Worm (Caenorhabditis elegans) whole organism, L1 larva: ENCODE data around the gene srj-11.
A peak's percentile ranks its signal among the peaks of the same experiment; 100 is the strongest.

Experiments used
- C34B4.2 ChIP-seq: sonication (generic microtip); optimal IDR thresholded peaks from 2 replicates; lab custom pipeline; 2017; ENCODE audit warnings: mild to moderate bottlenecking, missing genetic modification characterization, missing compliant biosample characterization
- aha-1 ChIP-seq: fragments of 150-350 bp; optimal IDR thresholded peaks from 2 replicates; lab custom pipeline; 2014; ENCODE audit warnings: missing biosample characterization, missing genetic modification characterization
- alr-1 ChIP-seq: fragments of 200-800 bp; sonication (Bioruptor generic); optimal IDR thresholded peaks from 2 replicates; lab custom pipeline; 2018; ENCODE audit warnings: borderline replicate concordance, mild to moderate bottlenecking, missing genetic modification characterization, missing compliant biosample characterization
- ceh-63 ChIP-seq: fragments of 200-800 bp; sonication (Bioruptor generic); optimal IDR thresholded peaks from 2 replicates; lab custom pipeline; 2018; ENCODE audit warnings: mild to moderate bottlenecking, missing genetic modification characterization, missing compliant biosample characterization
- ceh-8 ChIP-seq: fragments of 200-800 bp; sonication (Bioruptor generic); optimal IDR thresholded peaks from 2 replicates; lab custom pipeline; 2018; ENCODE audit warnings: mild to moderate bottlenecking, missing genetic modification characterization, moderate library complexity, missing compliant biosample characterization
- ceh-90 ChIP-seq: sonication (generic microtip); optimal IDR thresholded peaks from 2 replicates; lab custom pipeline; 2016; ENCODE audit warnings: missing genetic modification characterization, missing compliant biosample characterization
- ces-1 ChIP-seq: fragments of 150-350 bp; optimal IDR thresholded peaks from 2 replicates; lab custom pipeline; 2014; ENCODE audit warnings: missing biosample characterization, missing genetic modification reagents, missing genetic modification characterization
- dpl-1 ChIP-seq, 3 experiments: fragments of 150-350 bp in 2 of 3; sonication (generic microtip) in 1 of 3; optimal IDR thresholded peaks; 2 replicates each; lab custom pipeline; 2014 to 2017; ENCODE audit warnings: missing biosample characterization in 3 of 3, missing genetic modification characterization in 3 of 3, missing genetic modification reagents in 3 of 3
- dsc-1 ChIP-seq: sonication (generic microtip); optimal IDR thresholded peaks from 2 replicates; lab custom pipeline; 2016; ENCODE audit warnings: mild to moderate bottlenecking, missing genetic modification characterization, missing compliant biosample characterization
- efl-1 ChIP-seq, 4 experiments: fragments of 150-350 bp; optimal IDR thresholded peaks in 3 of 4; peaks in 1 of 4; 1 replicate in 1 of 4; 2 replicates in 3 of 4; lab custom pipeline; 2014; ENCODE audit warnings: missing biosample characterization in 2 of 4, missing genetic modification characterization in 2 of 4, missing genetic modification reagents in 2 of 4
- efl-3 ChIP-seq: fragments of 200-800 bp; sonication (Bioruptor generic); optimal IDR thresholded peaks from 2 replicates; lab custom pipeline; 2018; ENCODE audit warnings: mild to moderate bottlenecking, missing genetic modification characterization, missing compliant biosample characterization
- egl-13 ChIP-seq: sonication (generic microtip); optimal IDR thresholded peaks from 2 replicates; lab custom pipeline; 2016; ENCODE audit warnings: missing genotype, missing genetic modification reagents, missing genetic modification characterization, missing compliant biosample characterization
- elt-2 ChIP-seq: sonication (generic microtip); optimal IDR thresholded peaks from 2 replicates; lab custom pipeline; 2016; ENCODE audit warnings: missing genetic modification characterization, mild to moderate bottlenecking, inconsistent platforms, missing compliant biosample characterization, missing genetic modification reagents
- elt-3 ChIP-seq, 6 experiments: fragments of 150-350 bp in 1 of 6; sonication (generic microtip); optimal IDR thresholded peaks; 2 replicates each; lab custom pipeline; 2017 to 2018; ENCODE audit warnings: missing biosample characterization in 6 of 6, missing genetic modification characterization in 6 of 6, inconsistent platforms in 1 of 6
- ets-5 ChIP-seq: fragments of 200-800 bp; sonication (Bioruptor generic); IDR thresholded peaks from 2 replicates; pipeline ENCODE4 v1.3.6; 2022; ENCODE audit warnings: missing genetic modification characterization, missing compliant biosample characterization
- fkh-10 ChIP-seq: sonication (generic microtip); optimal IDR thresholded peaks from 2 replicates; lab custom pipeline; 2017; ENCODE audit warnings: missing biosample characterization, missing genetic modification reagents, missing genetic modification characterization
- fkh-4 ChIP-seq: sonication (generic microtip); optimal IDR thresholded peaks from 2 replicates; lab custom pipeline; 2016; ENCODE audit warnings: missing compliant biosample characterization, missing genetic modification characterization, borderline replicate concordance
- fos-1 ChIP-seq: fragments of 150-350 bp; optimal IDR thresholded peaks from 2 replicates; lab custom pipeline; 2014; ENCODE audit warnings: missing biosample characterization, missing genetic modification characterization
- grh-1 ChIP-seq: fragments of 200-800 bp; sonication (Bioruptor generic); IDR thresholded peaks from 2 replicates; pipeline ENCODE4 v1.3.6; 2022; ENCODE audit warnings: missing genetic modification reagents, missing genetic modification characterization, missing compliant biosample characterization
- hlh-17 ChIP-seq: fragments of 200-800 bp; sonication (Bioruptor generic); optimal IDR thresholded peaks from 2 replicates; lab custom pipeline; 2018; ENCODE audit warnings: missing genetic modification characterization, mild to moderate bottlenecking, missing compliant biosample characterization, moderate library complexity, borderline replicate concordance
- irx-1 ChIP-seq: sonication (generic microtip); optimal IDR thresholded peaks from 2 replicates; lab custom pipeline; 2016; ENCODE audit warnings: missing genetic modification characterization, missing compliant biosample characterization
- jun-1 ChIP-seq: fragments of 150-350 bp; optimal IDR thresholded peaks from 2 replicates; lab custom pipeline; 2014; ENCODE audit warnings: missing biosample characterization, missing genetic modification reagents, missing genetic modification characterization
- lin-13 ChIP-seq: fragments of 150-350 bp; optimal IDR thresholded peaks from 2 replicates; lab custom pipeline; 2014; ENCODE audit warnings: missing biosample characterization, missing genetic modification reagents, missing genetic modification characterization
- lin-14 ChIP-seq: fragments of 200-800 bp; sonication (Bioruptor generic); optimal IDR thresholded peaks from 2 replicates; lab custom pipeline; 2018; ENCODE audit warnings: mild to moderate bottlenecking, missing genetic modification characterization, moderate library complexity, missing compliant biosample characterization
- lin-15B ChIP-seq: fragments of 150-350 bp; sonication (generic microtip); optimal IDR thresholded peaks from 3 replicates; lab custom pipeline; 2014; ENCODE audit warnings: missing biosample characterization, missing genetic modification characterization
- lir-3 ChIP-seq: sonication (generic microtip); optimal IDR thresholded peaks from 2 replicates; lab custom pipeline; 2016; ENCODE audit warnings: mild to moderate bottlenecking, missing genetic modification characterization, moderate library complexity, missing compliant biosample characterization; ENCODE audit not compliant: poor library complexity
- mab-9 ChIP-seq: fragments of 200-800 bp; sonication (Bioruptor generic); IDR thresholded peaks from 2 replicates; pipeline ENCODE4 v1.3.6; 2022; ENCODE audit warnings: missing genetic modification reagents, missing genetic modification characterization, missing compliant biosample characterization
- mdl-1 ChIP-seq, 2 experiments: fragments of 150-350 bp; optimal IDR thresholded peaks; 2 replicates each; lab custom pipeline; 2014 to 2017; ENCODE audit warnings: missing biosample characterization in 2 of 2, missing genetic modification characterization in 2 of 2, inconsistent platforms in 1 of 2
- nhr-11 ChIP-seq: fragments of 150-350 bp; optimal IDR thresholded peaks from 2 replicates; lab custom pipeline; 2014; ENCODE audit warnings: missing biosample characterization, missing genetic modification characterization
- nhr-12 ChIP-seq: sonication (generic microtip); optimal IDR thresholded peaks from 2 replicates; lab custom pipeline; 2017; ENCODE audit warnings: missing biosample characterization, missing genetic modification characterization
- nhr-19 ChIP-seq: fragments of 200-800 bp; sonication (Bioruptor generic); conservative IDR thresholded peaks from 2 replicates; pipeline ENCODE4 v1.3.6; 2022; ENCODE audit warnings: missing genetic modification characterization, missing compliant biosample characterization
- nhr-20 ChIP-seq: sonication (generic microtip); optimal IDR thresholded peaks from 2 replicates; lab custom pipeline; 2016; ENCODE audit warnings: mild to moderate bottlenecking, missing genetic modification characterization, missing compliant biosample characterization
- nhr-28 ChIP-seq: fragments of 150-350 bp; optimal IDR thresholded peaks from 2 replicates; lab custom pipeline; 2014; ENCODE audit warnings: missing biosample characterization, missing genetic modification characterization
- nhr-47 ChIP-seq: sonication (generic microtip); optimal IDR thresholded peaks from 2 replicates; lab custom pipeline; 2016; ENCODE audit warnings: mild to moderate bottlenecking, missing genetic modification characterization, moderate library complexity, missing compliant biosample characterization
- nhr-71 ChIP-seq: sonication (generic microtip); optimal IDR thresholded peaks from 2 replicates; lab custom pipeline; 2016; ENCODE audit warnings: mild to moderate bottlenecking, missing genetic modification characterization, moderate library complexity, missing compliant biosample characterization
- nhr-76 ChIP-seq: sonication (generic microtip); optimal IDR thresholded peaks from 2 replicates; lab custom pipeline; 2017; ENCODE audit warnings: missing biosample characterization, missing genetic modification characterization
- nhr-90 ChIP-seq: sonication (generic microtip); optimal IDR thresholded peaks from 2 replicates; lab custom pipeline; 2016; ENCODE audit warnings: mild to moderate bottlenecking, missing genetic modification characterization, missing compliant biosample characterization; ENCODE audit not compliant: poor library complexity
- rnt-1 ChIP-seq: sonication (generic microtip); optimal IDR thresholded peaks from 2 replicates; lab custom pipeline; 2016; ENCODE audit warnings: mild to moderate bottlenecking, missing genetic modification characterization, moderate library complexity, missing compliant biosample characterization
- skn-1 ChIP-seq: fragments of 150-350 bp; optimal IDR thresholded peaks from 2 replicates; lab custom pipeline; 2014; ENCODE audit warnings: missing biosample characterization, missing genetic modification characterization
- sox-4 ChIP-seq: sonication (generic microtip); optimal IDR thresholded peaks from 2 replicates; lab custom pipeline; 2016; ENCODE audit warnings: missing genetic modification characterization, missing compliant biosample characterization
- sup-37 ChIP-seq: fragments of 200-800 bp; sonication (Bioruptor generic); optimal IDR thresholded peaks from 2 replicates; lab custom pipeline; 2018; ENCODE audit warnings: mild to moderate bottlenecking, missing genetic modification characterization, missing compliant biosample characterization
- tbx-2 ChIP-seq: sonication (generic microtip); optimal IDR thresholded peaks from 2 replicates; lab custom pipeline; 2016; ENCODE audit warnings: missing genetic modification characterization, missing compliant biosample characterization
- unc-130 ChIP-seq: fragments of 150-350 bp; optimal IDR thresholded peaks from 2 replicates; lab custom pipeline; 2017; ENCODE audit warnings: missing biosample characterization, missing genetic modification characterization, inconsistent platforms
- unc-30 ChIP-seq: sonication (generic microtip); optimal IDR thresholded peaks from 2 replicates; lab custom pipeline; 2017; ENCODE audit warnings: missing biosample characterization, missing genetic modification characterization
- unc-86 ChIP-seq: sonication (generic microtip); optimal IDR thresholded peaks from 2 replicates; lab custom pipeline; 2016; ENCODE audit warnings: missing genetic modification characterization, missing compliant biosample characterization
- zip-4 ChIP-seq: fragments of 200-800 bp; sonication (Bioruptor generic); optimal IDR thresholded peaks from 2 replicates; lab custom pipeline; 2018; ENCODE audit warnings: mild to moderate bottlenecking, missing genetic modification characterization, moderate library complexity, missing compliant biosample characterization
- ztf-4 ChIP-seq: fragments of 150-350 bp; optimal IDR thresholded peaks from 2 replicates; lab custom pipeline; 2014; ENCODE audit warnings: missing biosample characterization, missing genetic modification characterization

srj-11 gene

DNA sequence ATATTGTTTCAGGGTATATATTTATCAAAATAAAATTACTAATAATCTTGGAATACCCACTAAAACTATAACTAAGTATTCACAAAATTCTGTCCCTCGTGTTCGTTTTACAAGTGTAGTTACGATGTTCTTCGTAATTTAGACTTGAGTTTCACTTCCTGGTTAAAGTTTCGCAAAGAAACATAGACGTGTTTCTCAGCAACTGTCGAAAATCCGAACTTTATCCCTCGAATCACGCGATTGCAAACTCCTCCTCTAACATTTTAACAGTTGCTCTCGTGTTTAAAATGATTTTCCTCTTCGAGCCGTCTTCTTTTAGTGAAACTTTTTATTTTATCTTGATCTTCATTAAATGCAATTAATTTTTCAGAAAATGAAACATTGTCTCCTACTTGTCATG, 38.8 kb downstream of the srj-11 start, which contains the start of gene T28A11.2:
Gene T28A11.2, plus strand, starts transcription at position 371 of the 400 bp plus-strand sequence.
- TF ChIP-seq irx-1 (tag; lab: Kevin White, UChicago) (no peak), nhr-47 (no peak), nhr-90 (tag; lab: Kevin White, UChicago) (no peak), efl-1 (optimal IDR thresholded peaks at IDR 0.05; lab: Kevin White, UChicago) (no peak), efl-1 (GFP tag; optimal IDR thresholded peaks at IDR 0.05 in 1 of 2; lab: Kevin White, UChicago) (peak in 1 of 2 experiments; percentile 53), ets-5 (GFP tag; lab: Robert Waterston, UW) (no peak), unc-130 (tag; lab: Kevin White, UChicago) (no peak), alr-1 (no peak), rnt-1 (tag; lab: Kevin White, UChicago) (peak; percentile 44), lin-13 (no peak), fos-1 (tag; lab: Kevin White, UChicago) (no peak), nhr-71 (tag; lab: Kevin White, UChicago) (peak; percentile 56), ceh-8 (GFP tag; lab: Kevin White, UChicago) (no peak), lin-14 (peak; percentile 42), ceh-90 (tag; lab: Kevin White, UChicago) (no peak), nhr-12 (tag; lab: Kevin White, UChicago) (no peak), lin-15B (tag; lab: Kevin White, UChicago) (no peak), aha-1 (no peak), egl-13 (no peak), nhr-19 (GFP tag; lab: Robert Waterston, UW) (peak; percentile 14; the same call in 1 of the 2 replicates), elt-2 (tag; lab: Kevin White, UChicago) (no peak), jun-1 (tag; lab: Kevin White, UChicago) (no peak), unc-30 (tag; lab: Kevin White, UChicago) (no peak), dsc-1 (tag; lab: Kevin White, UChicago) (no peak), sup-37 (GFP tag; lab: Kevin White, UChicago) (no peak), nhr-28 (tag; lab: Kevin White, UChicago) (no peak), mab-9 (GFP tag; lab: Robert Waterston, UW) (no peak), zip-4 (GFP tag; lab: Kevin White, UChicago) (no peak), dpl-1 (GFP tag; optimal IDR thresholded peaks at IDR 0.05; lab: Kevin White, UChicago) (no peak), tbx-2 (tag; lab: Kevin White, UChicago) (no peak), lir-3 (no peak), nhr-11 (tag; lab: Kevin White, UChicago) (no peak)

DNA sequence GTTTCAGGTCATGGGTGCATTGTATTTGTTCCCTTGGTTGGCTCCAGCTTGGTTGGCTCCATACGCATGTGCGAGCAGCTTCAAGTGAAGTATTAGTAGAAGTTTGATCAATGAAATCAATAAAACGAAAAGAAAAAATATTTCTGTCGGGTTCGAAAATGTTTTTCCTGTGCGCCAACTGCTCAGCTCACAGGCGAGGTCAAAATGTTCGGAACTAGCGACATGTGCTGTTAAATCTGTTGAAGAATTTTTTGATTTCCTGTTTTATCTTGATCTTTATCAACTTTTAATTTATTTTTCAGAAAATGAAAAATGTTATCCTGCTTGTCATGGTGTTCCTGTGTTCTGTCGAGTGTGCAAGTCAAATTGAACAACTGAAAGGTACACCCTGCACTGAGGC, 40.3 kb downstream of the srj-11 start, which contains the start of gene T28A11.25:
Gene T28A11.25, plus strand, starts transcription at position 301 of the 400 bp plus-strand sequence.
- TF ChIP-seq skn-1 (tag; lab: Kevin White, UChicago) = no peak
- peak; percentile 16 for TF ChIP-seq rnt-1 (tag; lab: Kevin White, UChicago)
- TF ChIP-seq elt-3 (tag; optimal IDR thresholded peaks at IDR 0.05; lab: Kevin White, UChicago) = no peak

DNA sequence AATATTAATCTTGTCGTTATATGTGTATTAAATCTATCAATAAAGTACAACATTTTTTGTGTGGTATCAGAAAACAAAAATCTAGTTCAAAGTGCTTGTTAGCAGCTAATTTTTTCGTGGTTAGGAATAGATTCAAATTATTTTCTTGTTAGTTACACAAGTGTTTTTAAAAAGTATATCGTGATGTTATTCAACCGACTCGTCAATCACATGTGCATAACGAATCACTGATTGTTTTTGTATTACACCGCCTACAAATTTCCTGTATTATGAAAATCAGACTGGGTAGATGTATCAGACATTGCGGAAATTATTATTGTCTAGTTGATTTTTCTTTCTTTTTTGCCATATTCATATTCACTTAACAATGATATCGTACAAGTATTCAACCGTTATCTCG, 41.7 kb downstream of the srj-11 start, which contains the start of gene str-64:
Gene str-64, plus strand, starts transcription at position 301 of the 400 bp plus-strand sequence.
- TF ChIP-seq ztf-4 (tag; lab: Kevin White, UChicago) (no peak), nhr-28 (tag; lab: Kevin White, UChicago) (no peak), sox-4 (no peak), lir-3 (no peak), nhr-90 (tag; lab: Kevin White, UChicago) (no peak), nhr-20 (tag; lab: Kevin White, UChicago) (no peak), fkh-4 (tag; lab: Kevin White, UChicago) (no peak), ces-1 (GFP tag; lab: Kevin White, UChicago) (no peak), grh-1 (GFP tag; lab: Robert Waterston, UW) (no peak), unc-86 (tag; lab: Kevin White, UChicago) (no peak), nhr-11 (tag; lab: Kevin White, UChicago) (no peak), efl-3 (GFP tag; lab: Kevin White, UChicago) (no peak), hlh-17 (GFP tag; lab: Kevin White, UChicago) (no peak), C34B4.2 (tag; lab: Kevin White, UChicago) (no peak), fkh-10 (GFP tag; lab: Kevin White, UChicago) (no peak), nhr-76 (tag; lab: Kevin White, UChicago) (no peak), jun-1 (tag; lab: Kevin White, UChicago) (no peak), ceh-63 (GFP tag; lab: Kevin White, UChicago) (no peak), mdl-1 (tag; optimal IDR thresholded peaks at IDR 0.05; lab: Kevin White, UChicago) (no peak), ceh-8 (GFP tag; lab: Kevin White, UChicago) (no peak)
